Worm (Caenorhabditis elegans) whole organism, young adult: ENCODE data around the gene hlh-30.

Experiments
- B0019.2 ChIP-seq: fragments of 200-800 bp; sonication (Bioruptor generic); conservative IDR thresholded peaks from 2 replicates; pipeline ENCODE4 v1.3.6; 2022; ENCODE audit warnings: missing genetic modification reagents, missing genetic modification characterization, missing compliant biosample characterization
- B0261.1 ChIP-seq: sonication (generic microtip); optimal IDR thresholded peaks from 2 replicates; lab custom pipeline; 2016; ENCODE audit warnings: mild to moderate bottlenecking, missing genetic modification characterization, moderate library complexity, missing compliant biosample characterization
- F10E7.11 ChIP-seq: sonication (generic microtip); optimal IDR thresholded peaks from 2 replicates; lab custom pipeline; 2017; ENCODE audit warnings: mild to moderate bottlenecking, missing genetic modification characterization, moderate library complexity, missing compliant biosample characterization
- F22D6.2 ChIP-seq: sonication (generic microtip); optimal IDR thresholded peaks from 2 replicates; lab custom pipeline; 2016; ENCODE audit warnings: mild to moderate bottlenecking, missing genetic modification characterization, missing compliant biosample characterization
- F23B12.7 ChIP-seq: sonication (generic microtip); optimal IDR thresholded peaks from 2 replicates; lab custom pipeline; 2017; ENCODE audit warnings: missing genetic modification characterization, mild to moderate bottlenecking, missing compliant biosample characterization, antibody characterized with exemption, moderate library complexity; ENCODE audit not compliant: insufficient read depth
- F37B4.10 ChIP-seq: fragments of 200-800 bp; sonication (Bioruptor generic); IDR thresholded peaks from 2 replicates; pipeline ENCODE4 v1.3.6; 2022; ENCODE audit warnings: missing genetic modification characterization, missing compliant biosample characterization
- F57C9.4 ChIP-seq: sonication (generic microtip); optimal IDR thresholded peaks from 2 replicates; lab custom pipeline; 2017; ENCODE audit warnings: mild to moderate bottlenecking, missing genetic modification characterization, missing compliant biosample characterization
- K11D2.4 ChIP-seq: fragments of 200-800 bp; sonication (Bioruptor generic); IDR thresholded peaks from 2 replicates; pipeline ENCODE4 v1.3.6; 2022; ENCODE audit warnings: missing genetic modification reagents, missing genetic modification characterization, missing compliant biosample characterization
- K12H6.12 ChIP-seq: fragments of 200-800 bp; sonication (Bioruptor generic); optimal IDR thresholded peaks from 2 replicates; lab custom pipeline; 2018; ENCODE audit warnings: mild to moderate bottlenecking, missing genetic modification characterization, missing compliant biosample characterization
- Y67H2A.10 ChIP-seq: fragments of 200-800 bp; sonication (Bioruptor generic); conservative IDR thresholded peaks from 2 replicates; pipeline ENCODE4 v1.3.6; 2022; ENCODE audit warnings: missing genetic modification reagents, missing genetic modification characterization, missing compliant biosample characterization
- Y95B8A.8 ChIP-seq: fragments of 200-800 bp; sonication (Bioruptor generic); IDR thresholded peaks from 2 replicates; pipeline ENCODE4 v1.3.6; 2022; ENCODE audit warnings: missing genetic modification reagents, missing genetic modification characterization, missing compliant biosample characterization
- ama-1 ChIP-seq, 3 experiments: fragments of 150-350 bp in 1 of 3; sonication (generic microtip) in 2 of 3; optimal IDR thresholded peaks; 2 replicates each; lab custom pipeline; 2014 to 2018; ENCODE audit warnings: missing biosample characterization in 2 of 3, missing genetic modification characterization in 2 of 3, missing genetic modification reagents in 2 of 3
- aptf-2 ChIP-seq: fragments of 200-800 bp; sonication (Bioruptor generic); conservative IDR thresholded peaks from 2 replicates; pipeline ENCODE4 v1.3.6; 2022; ENCODE audit warnings: missing genetic modification reagents, missing genetic modification characterization, missing compliant biosample characterization
- aptf-3 ChIP-seq: fragments of 200-800 bp; sonication (Bioruptor generic); IDR thresholded peaks from 2 replicates; pipeline ENCODE4 v1.3.6; 2022; ENCODE audit warnings: missing genetic modification characterization, missing compliant biosample characterization
- atf-7 ChIP-seq: sonication (generic microtip); optimal IDR thresholded peaks from 2 replicates; lab custom pipeline; 2017; ENCODE audit warnings: mild to moderate bottlenecking, missing genetic modification characterization, missing compliant biosample characterization
- attf-5 ChIP-seq: fragments of 200-800 bp; sonication (Bioruptor generic); optimal IDR thresholded peaks from 2 replicates; lab custom pipeline; 2018; ENCODE audit warnings: mild to moderate bottlenecking, missing genetic modification characterization, missing compliant biosample characterization
- attf-6 ChIP-seq: fragments of 200-800 bp; sonication (Bioruptor generic); IDR thresholded peaks from 2 replicates; pipeline ENCODE4 v1.3.6; 2022; ENCODE audit warnings: missing genetic modification reagents, missing genetic modification characterization, missing compliant biosample characterization
- bed-2 ChIP-seq: fragments of 200-800 bp; sonication (Bioruptor generic); IDR thresholded peaks from 2 replicates; pipeline ENCODE4 v1.3.6; 2022; ENCODE audit warnings: missing genetic modification reagents, missing genetic modification characterization, missing compliant biosample characterization
- ccch-3 ChIP-seq: fragments of 200-800 bp; sonication (Bioruptor generic); optimal IDR thresholded peaks from 2 replicates; lab custom pipeline; 2018; ENCODE audit warnings: mild to moderate bottlenecking, missing genetic modification characterization, missing compliant biosample characterization
- ceh-40 ChIP-seq: fragments of 200-800 bp; sonication (Bioruptor generic); IDR thresholded peaks from 2 replicates; pipeline ENCODE4 v1.3.6; 2022; ENCODE audit warnings: missing genetic modification characterization, missing compliant biosample characterization
- chd-7 ChIP-seq: sonication (generic microtip); optimal IDR thresholded peaks from 2 replicates; lab custom pipeline; 2016; ENCODE audit warnings: mild to moderate bottlenecking, missing genetic modification characterization, moderate library complexity, missing compliant biosample characterization
- dox-1 ChIP-seq: fragments of 200-800 bp; sonication (Bioruptor generic); IDR thresholded peaks from 2 replicates; pipeline ENCODE4 v1.3.6; 2022; ENCODE audit warnings: missing genetic modification reagents, missing genetic modification characterization, missing compliant biosample characterization
- egrh-3 ChIP-seq: fragments of 200-800 bp; sonication (Bioruptor generic); IDR thresholded peaks from 2 replicates; pipeline ENCODE4 v1.3.6; 2022; ENCODE audit warnings: missing genetic modification reagents, missing genetic modification characterization, missing compliant biosample characterization
- ekl-4 ChIP-seq: fragments of 200-800 bp; sonication (Bioruptor generic); IDR thresholded peaks from 2 replicates; pipeline ENCODE4 v1.3.6; 2022; ENCODE audit warnings: missing genetic modification reagents, missing genetic modification characterization, missing compliant biosample characterization
- gei-17 ChIP-seq: fragments of 200-800 bp; sonication (Bioruptor generic); optimal IDR thresholded peaks from 2 replicates; lab custom pipeline; 2018; ENCODE audit warnings: mild to moderate bottlenecking, missing genetic modification characterization, missing compliant biosample characterization
- hlh-12 ChIP-seq: sonication (generic microtip); optimal IDR thresholded peaks from 2 replicates; lab custom pipeline; 2016; ENCODE audit warnings: missing genetic modification characterization, missing compliant biosample characterization
- hlh-26 ChIP-seq: fragments of 200-800 bp; sonication (Bioruptor generic); conservative IDR thresholded peaks from 2 replicates; pipeline ENCODE4 v1.3.6; 2022; ENCODE audit warnings: missing genetic modification reagents, missing genetic modification characterization, missing compliant biosample characterization
- hrde-1 ChIP-seq: sonication (generic microtip); optimal IDR thresholded peaks from 2 replicates; lab custom pipeline; 2016; ENCODE audit warnings: missing genetic modification characterization, mild to moderate bottlenecking, missing compliant biosample characterization, moderate library complexity, missing genotype, missing genetic modification reagents, borderline replicate concordance
- let-607 ChIP-seq, 2 experiments: fragments of 200-800 bp in 1 of 2; sonication (Bioruptor generic) in 1 of 2; sonication (generic microtip) in 1 of 2; optimal IDR thresholded peaks; 2 replicates each; lab custom pipeline; 2016 to 2018; ENCODE audit warnings: mild to moderate bottlenecking in 2 of 2, missing compliant biosample characterization in 2 of 2, missing genetic modification characterization in 2 of 2, moderate library complexity in 2 of 2, missing genotype in 1 of 2
- lin-40 ChIP-seq: sonication (generic microtip); optimal IDR thresholded peaks from 2 replicates; lab custom pipeline; 2016; ENCODE audit warnings: missing genetic modification characterization, mild to moderate bottlenecking, missing compliant biosample characterization, missing genotype, missing genetic modification reagents
- lir-1 ChIP-seq: fragments of 200-800 bp; sonication (Bioruptor generic); conservative IDR thresholded peaks from 2 replicates; pipeline ENCODE4 v1.3.6; 2022; ENCODE audit warnings: missing genetic modification reagents, missing genetic modification characterization, missing compliant biosample characterization
- lsl-1 ChIP-seq: fragments of 200-800 bp; sonication (Bioruptor generic); optimal IDR thresholded peaks from 2 replicates; lab custom pipeline; 2018; ENCODE audit warnings: mild to moderate bottlenecking, missing genetic modification characterization, moderate library complexity, missing compliant biosample characterization
- mel-28 ChIP-seq: sonication (generic microtip); optimal IDR thresholded peaks from 2 replicates; lab custom pipeline; 2016; ENCODE audit warnings: borderline replicate concordance, mild to moderate bottlenecking, missing genetic modification characterization, missing compliant biosample characterization
- nfyb-1 ChIP-seq: fragments of 200-800 bp; sonication (Bioruptor generic); IDR thresholded peaks from 2 replicates; pipeline ENCODE4 v1.3.6; 2022; ENCODE audit warnings: missing genetic modification reagents, missing genetic modification characterization, missing compliant biosample characterization
- nhr-120 ChIP-seq: fragments of 200-800 bp; sonication (Bioruptor generic); IDR thresholded peaks from 2 replicates; pipeline ENCODE4 v1.3.6; 2022; ENCODE audit warnings: missing genetic modification characterization, missing compliant biosample characterization
- nhr-179 ChIP-seq: sonication (generic microtip); optimal IDR thresholded peaks from 2 replicates; lab custom pipeline; 2016; ENCODE audit warnings: mild to moderate bottlenecking, missing genetic modification characterization, missing compliant biosample characterization
- nhr-27 ChIP-seq: fragments of 200-800 bp; sonication (Bioruptor generic); optimal IDR thresholded peaks from 2 replicates; lab custom pipeline; 2018; ENCODE audit warnings: mild to moderate bottlenecking, missing genetic modification characterization, moderate library complexity, missing compliant biosample characterization
- repo-1 ChIP-seq: sonication (generic microtip); optimal IDR thresholded peaks from 2 replicates; lab custom pipeline; 2017; ENCODE audit warnings: mild to moderate bottlenecking, missing genetic modification characterization, missing compliant biosample characterization
- rpc-1 ChIP-seq, 2 experiments: fragments of 150-350 bp in 1 of 2; sonication (generic microtip) in 1 of 2; optimal IDR thresholded peaks; 2 replicates each; lab custom pipeline; 2014 to 2018; ENCODE audit warnings: missing biosample characterization in 1 of 2, missing genetic modification characterization in 1 of 2, missing genetic modification reagents in 1 of 2, missing genotype in 1 of 2
- tbx-9 ChIP-seq: sonication (generic microtip); optimal IDR thresholded peaks from 2 replicates; lab custom pipeline; 2016; ENCODE audit warnings: borderline replicate concordance, missing genetic modification characterization, inconsistent platforms, missing compliant biosample characterization
- unc-130 ChIP-seq: sonication (generic microtip); optimal IDR thresholded peaks from 2 replicates; lab custom pipeline; 2016; ENCODE audit warnings: missing genetic modification reagents, missing genetic modification characterization, missing compliant biosample characterization
- ztf-18 ChIP-seq: sonication (generic microtip); optimal IDR thresholded peaks from 2 replicates; lab custom pipeline; 2016; ENCODE audit warnings: missing genotype, mild to moderate bottlenecking, missing genetic modification characterization, missing compliant biosample characterization
- ztf-6 ChIP-seq: fragments of 200-800 bp; sonication (Bioruptor generic); IDR thresholded peaks from 2 replicates; pipeline ENCODE4 v1.3.6; 2022; ENCODE audit warnings: missing genetic modification reagents, missing genetic modification characterization, missing compliant biosample characterization

Gene hlh-30

DNA sequence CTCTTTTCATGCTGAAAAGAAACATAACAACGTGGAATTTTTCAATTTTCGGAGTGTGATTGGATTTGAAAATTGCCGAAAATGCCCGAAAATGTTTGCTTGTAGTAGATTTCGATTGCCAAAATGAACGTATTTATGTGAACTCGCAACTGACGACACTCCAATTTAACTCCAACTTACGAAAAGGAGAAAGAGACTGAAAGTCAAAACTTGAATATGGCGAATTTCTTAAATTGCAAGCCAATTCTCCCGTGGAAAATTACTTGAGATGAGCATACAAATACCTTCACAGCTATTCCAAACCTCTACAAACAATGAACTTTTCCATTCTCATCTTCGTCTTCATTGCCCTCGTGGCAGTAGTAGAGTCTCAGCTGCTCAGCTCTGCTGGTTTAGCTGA is 47.8 kb upstream of the hlh-30 start:
- no peak for TF ChIP-seq nfyb-1 (GFP tag; lab: Robert Waterston, UW)
- no peak for TF ChIP-seq bed-2 (GFP tag; lab: Robert Waterston, UW)
- TF ChIP-seq ekl-4 (GFP tag; lab: Robert Waterston, UW): no peak
- no peak for TF ChIP-seq Y95B8A.8 (GFP tag; lab: Robert Waterston, UW)
- no peak for TF ChIP-seq hrde-1 (tag; lab: Kevin White, UChicago)
- no peak for TF ChIP-seq F10E7.11
- TF ChIP-seq nhr-120 (GFP tag; lab: Robert Waterston, UW): no peak
- TF ChIP-seq egrh-3 (GFP tag; lab: Robert Waterston, UW): no peak
- no peak for TF ChIP-seq nhr-27
- no peak for TF ChIP-seq unc-130 (GFP tag; lab: Kevin White, UChicago)
- no peak for TF ChIP-seq ztf-6 (GFP tag; lab: Robert Waterston, UW)
- TF ChIP-seq ccch-3: no peak
- TF ChIP-seq mel-28 (tag; lab: Kevin White, UChicago): no peak
- TF ChIP-seq chd-7 (tag; lab: Kevin White, UChicago): no peak
- TF ChIP-seq aptf-3: no peak
- no peak for TF ChIP-seq Y67H2A.10
- TF ChIP-seq F57C9.4 (tag; lab: Kevin White, UChicago): no peak
- TF ChIP-seq ceh-40 (GFP tag; lab: Robert Waterston, UW): no peak

DNA sequence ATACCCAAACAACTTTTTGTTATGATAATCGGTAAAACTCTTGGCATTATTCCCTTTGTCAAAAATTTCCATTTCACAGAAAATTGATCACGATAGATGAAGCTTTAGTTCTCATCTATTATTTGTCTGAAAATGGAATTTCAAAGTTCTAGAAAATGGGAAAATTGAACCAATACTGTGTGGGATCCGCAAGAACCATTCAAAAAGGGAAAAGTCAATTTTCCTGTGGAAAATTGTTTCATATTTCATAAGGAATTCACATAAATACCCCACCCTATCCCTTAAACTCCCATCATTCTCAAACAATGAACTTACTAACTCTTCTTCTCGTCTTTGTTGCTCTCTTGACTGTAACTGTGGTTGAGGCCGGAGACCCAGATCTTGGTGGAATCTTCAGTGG is 46.1 kb upstream of the hlh-30 start, which contains the start of the genes C35B1.9 and C35B1.3:
Gene C35B1.9 (minus strand): TSS at position 101 of the 400 bp plus-strand sequence.
Gene C35B1.3 (plus strand): TSS at position 306 of the 400 bp plus-strand sequence.
- no peak for TF ChIP-seq F57C9.4 (tag; lab: Kevin White, UChicago)
- TF ChIP-seq Y95B8A.8 (GFP tag; lab: Robert Waterston, UW): no peak
- TF ChIP-seq lir-1: no peak
- TF ChIP-seq let-607 (tag; optimal IDR thresholded peaks at IDR 0.05; lab: Kevin White, UChicago): no peak
- no peak for TF ChIP-seq ama-1 (optimal IDR thresholded peaks at IDR 0.05; lab: Kevin White, UChicago)
- no peak for TF ChIP-seq ama-1 (GFP tag; optimal IDR thresholded peaks at IDR 0.05; lab: Kevin White, UChicago)
- no peak for TF ChIP-seq gei-17 (GFP tag; lab: Kevin White, UChicago)
- TF ChIP-seq hlh-12 (tag; lab: Kevin White, UChicago): no peak
- no peak for TF ChIP-seq chd-7 (tag; lab: Kevin White, UChicago)
- TF ChIP-seq ztf-18 (tag; lab: Kevin White, UChicago): no peak
- TF ChIP-seq lin-40 (tag; lab: Kevin White, UChicago): no peak
- no peak for TF ChIP-seq rpc-1 (optimal IDR thresholded peaks at IDR 0.05; lab: Kevin White, UChicago)
- no peak for TF ChIP-seq rpc-1 (tag; optimal IDR thresholded peaks at IDR 0.05; lab: Kevin White, UChicago)
- no peak for TF ChIP-seq B0261.1
- TF ChIP-seq lsl-1 (GFP tag; lab: Kevin White, UChicago): no peak
- TF ChIP-seq attf-6: no peak
- TF ChIP-seq aptf-2 (GFP tag; lab: Robert Waterston, UW): no peak
- TF ChIP-seq repo-1 (tag; lab: Kevin White, UChicago): no peak
- TF ChIP-seq, all 124 proteins: peak for 0

DNA sequence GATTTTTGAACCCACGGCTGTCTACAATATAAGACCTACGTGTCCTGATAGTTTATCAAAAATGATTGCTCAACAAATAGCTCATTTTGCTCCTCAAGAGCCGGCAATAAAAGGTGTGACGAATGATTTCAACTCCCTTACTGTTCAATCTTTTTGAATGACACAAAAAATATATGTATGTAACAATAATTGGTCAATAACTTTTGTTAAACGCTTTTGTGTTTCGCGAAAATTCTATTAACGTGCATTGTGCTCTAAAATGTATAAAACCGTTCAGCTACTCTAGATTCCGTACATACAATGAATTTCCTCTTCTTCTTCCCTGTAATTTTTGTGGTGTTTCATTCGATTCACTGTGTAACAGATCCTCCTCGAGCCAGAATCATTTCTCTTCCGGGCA is 44.8 kb upstream of the hlh-30 start, which contains the start of gene C35B1.4:
Gene C35B1.4 (plus strand): TSS at position 301 of the 400 bp plus-strand sequence.
- TF ChIP-seq ccch-3 (no peak), F10E7.11 (no peak), gei-17 (GFP tag; lab: Kevin White, UChicago) (no peak), K12H6.12 (tag; lab: Kevin White, UChicago) (no peak), F22D6.2 (no peak), hlh-26 (no peak), B0019.2 (no peak), ama-1 (optimal IDR thresholded peaks at IDR 0.05; lab: Kevin White, UChicago) (no peak), ama-1 (GFP tag; optimal IDR thresholded peaks at IDR 0.05; lab: Kevin White, UChicago) (no peak), nhr-179 (tag; lab: Kevin White, UChicago) (no peak), tbx-9 (tag; lab: Kevin White, UChicago) (no peak), K11D2.4 (GFP tag; lab: Robert Waterston, UW) (no peak), atf-7 (tag; lab: Kevin White, UChicago) (no peak), Y95B8A.8 (GFP tag; lab: Robert Waterston, UW) (no peak), F37B4.10 (GFP tag; lab: Robert Waterston, UW) (no peak), F23B12.7 (no peak), lsl-1 (GFP tag; lab: Kevin White, UChicago) (no peak), attf-5 (no peak), dox-1 (no peak)
